Worm (Caenorhabditis elegans) whole organism, mixed stage, embryonic: ENCODE measurements around the gene jac-1.

Experiments
- M03D4.4 ChIP-seq: sonication (generic microtip); optimal IDR thresholded peaks from 2 replicates; lab custom pipeline; 2017; ENCODE audit warnings: mild to moderate bottlenecking, missing genetic modification characterization, missing compliant biosample characterization
- bed-3 ChIP-seq: fragments of 200-800 bp; sonication (Bioruptor generic); optimal IDR thresholded peaks from 3 replicates; lab custom pipeline; 2018; ENCODE audit warnings: mild to moderate bottlenecking, missing genetic modification characterization, moderate library complexity, missing compliant biosample characterization
- ceh-43 ChIP-seq: fragments of 200-800 bp; sonication (Bioruptor generic); optimal IDR thresholded peaks from 2 replicates; lab custom pipeline; 2018; ENCODE audit warnings: mild to moderate bottlenecking, missing genetic modification characterization, moderate library complexity, missing compliant biosample characterization
- ceh-83 ChIP-seq: fragments of 200-800 bp; sonication (Bioruptor generic); optimal IDR thresholded peaks from 2 replicates; lab custom pipeline; 2018; ENCODE audit warnings: mild to moderate bottlenecking, missing genetic modification characterization, missing compliant biosample characterization
- drap-1 ChIP-seq: fragments of 200-800 bp; sonication (Bioruptor generic); optimal IDR thresholded peaks from 3 replicates; lab custom pipeline; 2018; ENCODE audit warnings: mild to moderate bottlenecking, missing genetic modification characterization, missing compliant biosample characterization
- elt-1 ChIP-seq: sonication (generic microtip); optimal IDR thresholded peaks from 2 replicates; lab custom pipeline; 2017; ENCODE audit warnings: missing genetic modification characterization, mild to moderate bottlenecking, missing compliant biosample characterization, antibody characterized with exemption, moderate library complexity, borderline replicate concordance; ENCODE audit not compliant: insufficient read depth
- elt-3 ChIP-seq: fragments of 150-350 bp; optimal IDR thresholded peaks from 2 replicates; lab custom pipeline; 2014; ENCODE audit warnings: missing biosample characterization, missing genetic modification characterization
- lin-13 ChIP-seq: fragments of 150-350 bp; optimal IDR thresholded peaks from 2 replicates; lab custom pipeline; 2014; ENCODE audit warnings: missing biosample characterization, missing genetic modification characterization
- lin-32 ChIP-seq: fragments of 200-800 bp; sonication (Bioruptor generic); optimal IDR thresholded peaks from 2 replicates; lab custom pipeline; 2018; ENCODE audit warnings: mild to moderate bottlenecking, missing genetic modification characterization, missing compliant biosample characterization
- lsy-2 ChIP-seq: fragments of 150-350 bp; optimal IDR thresholded peaks from 2 replicates; lab custom pipeline; 2014; ENCODE audit warnings: missing biosample characterization, missing genetic modification characterization
- mab-5 ChIP-seq: fragments of 150-350 bp; optimal IDR thresholded peaks from 2 replicates; lab custom pipeline; 2014; ENCODE audit warnings: missing biosample characterization, missing genetic modification characterization
- mep-1 ChIP-seq: fragments of 150-350 bp; optimal IDR thresholded peaks from 2 replicates; lab custom pipeline; 2017; ENCODE audit warnings: missing biosample characterization, missing genetic modification reagents, missing genetic modification characterization, inconsistent platforms
- mls-2 ChIP-seq: sonication (generic microtip); optimal IDR thresholded peaks from 2 replicates; lab custom pipeline; 2016; ENCODE audit warnings: mild to moderate bottlenecking, missing genetic modification characterization, moderate library complexity, missing compliant biosample characterization
- nhr-12 ChIP-seq: fragments of 150-350 bp; optimal IDR thresholded peaks from 2 replicates; lab custom pipeline; 2014; ENCODE audit warnings: missing biosample characterization, missing genetic modification characterization
- nhr-2 ChIP-seq: fragments of 150-350 bp; optimal IDR thresholded peaks from 2 replicates; lab custom pipeline; 2014; ENCODE audit warnings: missing biosample characterization, missing genetic modification characterization
- nhr-237 ChIP-seq: fragments of 150-350 bp; optimal IDR thresholded peaks from 2 replicates; lab custom pipeline; 2014; ENCODE audit warnings: missing biosample characterization, missing genetic modification characterization
- nhr-28 ChIP-seq: fragments of 150-350 bp; optimal IDR thresholded peaks from 2 replicates; lab custom pipeline; 2014; ENCODE audit warnings: missing biosample characterization, missing genetic modification characterization
- nhr-76 ChIP-seq: sonication (generic microtip); optimal IDR thresholded peaks from 2 replicates; lab custom pipeline; 2017; ENCODE audit warnings: missing biosample characterization, missing genetic modification characterization
- pha-4 ChIP-seq: fragments of 150-350 bp; optimal IDR thresholded peaks from 2 replicates; lab custom pipeline; 2018; ENCODE audit warnings: missing biosample characterization, missing genetic modification reagents, missing genetic modification characterization
- sem-2 ChIP-seq: fragments of 200-800 bp; sonication (Bioruptor generic); optimal IDR thresholded peaks from 2 replicates; lab custom pipeline; 2018; ENCODE audit warnings: mild to moderate bottlenecking, missing genetic modification characterization, missing compliant biosample characterization
- sptf-1 ChIP-seq: sonication (generic microtip); optimal IDR thresholded peaks from 2 replicates; lab custom pipeline; 2017; ENCODE audit warnings: mild to moderate bottlenecking, missing genetic modification characterization, moderate library complexity, missing compliant biosample characterization
- tbx-8 ChIP-seq: fragments of 200-800 bp; sonication (Bioruptor generic); optimal IDR thresholded peaks from 2 replicates; lab custom pipeline; 2018; ENCODE audit warnings: mild to moderate bottlenecking, missing genetic modification characterization, moderate library complexity, missing compliant biosample characterization
- unc-39 ChIP-seq: fragments of 150-350 bp; optimal IDR thresholded peaks from 2 replicates; lab custom pipeline; 2014; ENCODE audit warnings: missing biosample characterization, missing genetic modification characterization
- unc-62 ChIP-seq: fragments of 150-350 bp; optimal IDR thresholded peaks from 2 replicates; lab custom pipeline; 2014; ENCODE audit warnings: missing biosample characterization, missing genetic modification reagents, missing genetic modification characterization
- zip-8 ChIP-seq: fragments of 150-350 bp; optimal IDR thresholded peaks from 2 replicates; lab custom pipeline; 2014; ENCODE audit warnings: missing biosample characterization, missing genetic modification characterization
- ztf-11 ChIP-seq: fragments of 150-350 bp; optimal IDR thresholded peaks from 2 replicates; lab custom pipeline; 2014; ENCODE audit warnings: missing biosample characterization, missing genetic modification characterization

jac-1 gene

DNA sequence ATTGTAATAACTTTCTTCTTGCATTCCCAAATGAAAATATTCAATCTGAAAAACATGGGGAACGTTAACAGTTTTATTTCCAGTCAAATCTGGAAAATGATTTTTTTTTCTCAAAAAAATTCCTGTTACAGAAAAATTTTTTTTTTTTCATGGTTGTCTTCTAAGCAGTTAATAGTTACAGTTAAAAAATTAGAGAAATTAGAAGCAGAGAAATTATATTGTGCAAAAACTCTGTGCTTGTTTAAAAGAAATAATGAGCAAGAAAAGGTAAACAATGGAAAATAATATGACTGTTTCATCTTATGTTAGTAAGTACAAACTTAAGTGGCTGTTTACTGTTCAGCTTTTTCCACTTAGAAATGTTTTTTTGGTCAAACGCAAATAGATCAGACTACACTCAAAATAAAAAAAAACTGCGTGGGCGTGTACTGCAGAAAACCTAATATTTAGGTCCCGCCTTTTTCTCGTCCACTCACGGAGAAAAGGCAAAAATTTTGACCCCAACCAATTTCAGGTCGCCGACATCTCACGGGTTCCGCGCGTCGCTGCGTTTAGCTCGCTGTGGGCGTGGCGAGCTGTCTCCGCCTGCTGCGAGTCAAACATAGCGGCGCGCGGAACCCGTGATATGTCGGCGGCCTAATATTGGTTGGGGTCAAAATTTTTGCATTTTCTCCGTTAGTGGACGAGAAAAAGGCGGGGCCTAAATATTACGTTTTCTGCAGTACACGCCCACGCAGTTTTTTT is 75.6 kb downstream of the jac-1 start, which contains the start of gene ifas-3:
TSS of gene ifas-3 (minus strand) at position 51 of the 744 bp plus-strand sequence.
- TF ChIP-seq mls-2 (tag; lab: Kevin White, UChicago): no peak
- no peak for TF ChIP-seq mep-1 (tag; lab: Kevin White, UChicago)
- TF ChIP-seq mab-5 (tag; lab: Kevin White, UChicago): no peak
- no peak for TF ChIP-seq pha-4 (tag; lab: Kevin White, UChicago)
- TF ChIP-seq zip-8 (tag; lab: Kevin White, UChicago): no peak
- no peak for TF ChIP-seq nhr-2 (tag; lab: Kevin White, UChicago)
- no peak for TF ChIP-seq M03D4.4 (tag; lab: Kevin White, UChicago)
- no peak for TF ChIP-seq ceh-43 (GFP tag; lab: Kevin White, UChicago)
- TF ChIP-seq nhr-76: no peak
- no peak for TF ChIP-seq nhr-12 (tag; lab: Kevin White, UChicago)
- no peak for TF ChIP-seq unc-62 (GFP tag; lab: Kevin White, UChicago)
- TF ChIP-seq ztf-11: no peak
- TF ChIP-seq lin-32 (GFP tag; lab: Kevin White, UChicago): no peak
- TF ChIP-seq nhr-28 (tag; lab: Kevin White, UChicago): no peak
- no peak for TF ChIP-seq elt-3
- TF ChIP-seq tbx-8: no peak
- TF ChIP-seq lsy-2 (tag; lab: Kevin White, UChicago): no peak
- no peak for TF ChIP-seq bed-3 (GFP tag; lab: Kevin White, UChicago)
- no peak for TF ChIP-seq sem-2 (GFP tag; lab: Kevin White, UChicago)
- TF ChIP-seq, all 35 proteins: peak for 0

DNA sequence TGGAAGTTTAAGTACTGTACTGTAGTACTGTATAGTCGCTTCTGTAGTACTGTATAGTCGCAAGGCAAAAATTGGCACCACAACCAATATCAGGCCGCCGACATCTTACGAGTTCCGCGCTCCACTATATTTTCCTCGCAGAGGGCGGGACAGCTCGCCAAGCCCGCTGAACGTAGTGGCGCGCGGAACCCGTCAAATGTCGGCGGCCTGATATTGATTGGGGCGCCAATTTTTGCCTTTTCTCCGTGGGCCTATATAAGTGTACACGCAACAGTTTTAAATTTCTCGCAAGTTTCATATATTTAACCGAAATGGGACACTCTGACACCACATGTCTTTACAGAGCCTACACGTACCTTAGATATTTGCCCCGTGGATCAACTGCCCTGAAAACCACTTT is 76.7 kb downstream of the jac-1 start:
- no peak for TF ChIP-seq nhr-76
- TF ChIP-seq ztf-11: no peak
- no peak for TF ChIP-seq unc-39 (tag; lab: Kevin White, UChicago)
- TF ChIP-seq sptf-1: no peak
- TF ChIP-seq lin-13 (tag; lab: Kevin White, UChicago): no peak
- TF ChIP-seq ceh-43 (GFP tag; lab: Kevin White, UChicago): no peak
- TF ChIP-seq drap-1 (GFP tag; lab: Kevin White, UChicago): no peak
- TF ChIP-seq ceh-83: no peak
- no peak for TF ChIP-seq lsy-2 (tag; lab: Kevin White, UChicago)
- TF ChIP-seq M03D4.4 (tag; lab: Kevin White, UChicago): no peak
- no peak for TF ChIP-seq nhr-2 (tag; lab: Kevin White, UChicago)
- no peak for TF ChIP-seq tbx-8
- no peak for TF ChIP-seq nhr-237
- TF ChIP-seq unc-62 (GFP tag; lab: Kevin White, UChicago): no peak
- no peak for TF ChIP-seq pha-4 (tag; lab: Kevin White, UChicago)
- TF ChIP-seq elt-1 (tag; lab: Kevin White, UChicago): no peak
- TF ChIP-seq mls-2 (tag; lab: Kevin White, UChicago): no peak
